Worm (Caenorhabditis elegans): ENCODE data around the gene nlp-76.

DNA sequence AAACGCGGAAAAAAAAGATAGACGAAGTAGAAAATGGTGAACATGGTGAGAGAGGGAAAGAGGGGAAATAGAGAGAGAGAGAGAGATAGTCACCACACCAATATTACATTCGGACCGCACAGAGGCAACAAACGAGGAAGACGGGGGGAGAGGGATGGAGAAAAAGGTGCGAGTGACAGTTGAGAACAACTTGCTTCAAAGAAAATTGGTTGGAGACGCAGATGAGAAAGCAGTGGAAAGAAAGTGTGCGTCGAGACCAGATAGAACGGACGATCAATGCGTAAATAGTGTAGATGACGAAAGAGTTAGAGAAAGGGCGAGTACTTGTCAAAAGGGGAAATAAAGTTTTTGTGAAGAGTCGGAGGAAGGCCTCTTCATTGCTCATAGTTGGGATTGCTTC is 6.7 kb upstream of the nlp-76 start:
- TF ChIP-seq dpl-1 (GFP tag; optimal IDR thresholded peaks at IDR 0.05): no peak
- TF ChIP-seq dox-1 (GFP tag; IDR thresholded peaks at IDR 0.05): no peak
- peak; percentile 56 for TF ChIP-seq mcd-1 (GFP tag; IDR thresholded peaks at IDR 0.05)
- TF ChIP-seq unc-130 (GFP tag; optimal IDR thresholded peaks at IDR 0.05): no peak
- TF ChIP-seq lin-26 (GFP tag; IDR thresholded peaks at IDR 0.05): no peak
- TF ChIP-seq snpc-1.3 (tag; optimal IDR thresholded peaks at IDR 0.05; ENCODE audit: insufficient read depth): no peak
- no peak for TF ChIP-seq F52B5.7 (tag; optimal IDR thresholded peaks at IDR 0.05)
- no peak for TF ChIP-seq ama-1 (optimal IDR thresholded peaks at IDR 0.05)
- TF ChIP-seq ama-1 (GFP tag; optimal IDR thresholded peaks at IDR 0.05): no peak
- TF ChIP-seq hlh-26 (GFP tag; conservative IDR thresholded peaks at IDR 0.05): no peak

Data from whole organism, young adult.